Fruit fly (Drosophila melanogaster): ENCODE data around the gene Nhe3.

The Nhe3 gene

DNA sequence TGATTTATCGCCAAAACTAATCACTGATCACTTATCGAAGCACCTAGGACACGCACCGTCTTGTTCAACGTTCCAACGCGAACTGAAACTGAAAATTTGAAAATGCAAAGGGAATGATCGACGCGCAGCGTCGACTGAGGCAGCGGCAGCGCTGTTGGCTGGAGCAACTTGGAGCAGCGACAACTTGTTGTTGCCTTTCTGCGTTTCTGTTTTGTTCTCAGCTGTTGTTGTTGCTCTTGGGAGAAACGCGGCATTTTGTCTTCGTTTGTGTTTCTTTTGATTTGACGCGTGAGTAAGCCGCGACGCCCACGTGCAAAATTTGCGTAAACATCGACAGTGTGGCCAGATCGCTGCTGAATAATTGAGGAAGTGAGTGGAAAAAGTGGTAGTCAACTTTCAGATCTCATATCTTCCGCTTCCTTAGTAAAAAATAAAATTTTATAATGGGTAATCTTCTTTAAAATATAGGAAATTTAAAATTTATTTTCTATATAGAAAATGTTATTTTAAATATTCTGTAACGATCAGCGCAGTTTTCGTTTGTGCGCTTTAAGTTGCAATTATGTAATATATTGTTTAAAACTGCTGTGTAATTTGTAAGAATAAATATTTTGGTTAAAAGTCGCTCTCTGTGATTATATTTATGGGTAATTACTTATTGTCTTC, 25.0 kb upstream of the Nhe3 start, which contains the start of gene Tsp (continued):
- TF ChIP-seq CG9437 (GFP tag; optimal IDR thresholded peaks at IDR 0.05) (no peak), CG12942 (GFP tag; optimal IDR thresholded peaks at IDR 0.05) (no peak), Blimp-1 (GFP tag; optimal IDR thresholded peaks at IDR 0.05) (no peak), MESR4 (GFP tag; optimal IDR thresholded peaks at IDR 0.05) (no peak), zfh1 (GFP tag; IDR thresholded peaks at IDR 0.05) (no peak), ham (GFP tag; IDR thresholded peaks at IDR 0.05) (no peak), hbn (GFP tag; IDR thresholded peaks at IDR 0.05; ENCODE audit: partially characterized antibody) (0 out of 2 replicates have a peak, but pooled peaks have one; percentile 35), onecut (GFP tag; IDR thresholded peaks at IDR 0.05) (no peak), Ets65A (GFP tag) (peak; percentile 30), org-1 (GFP tag; optimal IDR thresholded peaks at IDR 0.05) (no peak), ssp (GFP tag; IDR thresholded peaks at IDR 0.05) (no peak), Spps (tag; optimal IDR thresholded peaks at IDR 0.05) (no peak), Antp (GFP tag; optimal IDR thresholded peaks at IDR 0.05) (no peak), CG7271 (tag; optimal IDR thresholded peaks at IDR 0.05) (peak; percentile 25), bab2 (GFP tag; optimal IDR thresholded peaks at IDR 0.05) (no peak), br (optimal IDR thresholded peaks at IDR 0.05) (no peak), Sry-β (GFP tag; optimal IDR thresholded peaks at IDR 0.05) (no peak), Deaf1 (tag; optimal IDR thresholded peaks at IDR 0.05) (peak; percentile 4), phol (tag; optimal IDR thresholded peaks at IDR 0.05) (no peak), Myb (GFP tag; optimal IDR thresholded peaks at IDR 0.05) (no peak), trem (tag; optimal IDR thresholded peaks at IDR 0.05) (no peak), sug (tag; optimal IDR thresholded peaks at IDR 0.05) (peak; percentile 9), BtbVII (GFP tag; optimal IDR thresholded peaks at IDR 0.05) (no peak), jing (GFP tag; optimal IDR thresholded peaks at IDR 0.05) (no peak), CG17568 (GFP tag; optimal IDR thresholded peaks at IDR 0.05) (no peak), CG9797 (GFP tag; optimal IDR thresholded peaks at IDR 0.05) (no peak), NC2α (GFP tag; optimal IDR thresholded peaks at IDR 0.05) (no peak), Rx (GFP tag; IDR thresholded peaks at IDR 0.05) (no peak), ase (GFP tag; IDR thresholded peaks at IDR 0.05) (no peak), ap (GFP tag; IDR thresholded peaks at IDR 0.05) (no peak), CG13287 (GFP tag; IDR thresholded peaks at IDR 0.05; ENCODE audit: partially characterized antibody) (peak; percentile 62; the same call in 1 of the 2 replicates), nom (GFP tag; optimal IDR thresholded peaks at IDR 0.05) (peak; percentile 46), CG15073 (GFP tag; optimal IDR thresholded peaks at IDR 0.05) (no peak), CG1603 (tag; optimal IDR thresholded peaks at IDR 0.05) (no peak), grn (GFP tag; optimal IDR thresholded peaks at IDR 0.05) (peak; percentile 55), CG30020 (tag; optimal IDR thresholded peaks at IDR 0.05) (no peak), HLH4C (GFP tag; IDR thresholded peaks at IDR 0.05; ENCODE audit: partially characterized antibody) (no peak), lmd (GFP tag; IDR thresholded peaks at IDR 0.05) (no peak), gem (tag; optimal IDR thresholded peaks at IDR 0.05) (peak; percentile 26), ATbp (GFP tag; optimal IDR thresholded peaks at IDR 0.05) (no peak), CG13296 (GFP tag; optimal IDR thresholded peaks at IDR 0.05) (no peak), CG12236 (GFP tag; optimal IDR thresholded peaks at IDR 0.05) (no peak), CG18011 (GFP tag; optimal IDR thresholded peaks at IDR 0.05) (no peak), Sox100B (GFP tag; optimal IDR thresholded peaks at IDR 0.05) (peak; percentile 5), CG16813 (GFP tag; IDR thresholded peaks at IDR 0.05; ENCODE audit: partially characterized antibody) (no peak), CG9609 (GFP tag; optimal IDR thresholded peaks at IDR 0.05) (no peak), CG2889 (GFP tag; IDR thresholded peaks at IDR 0.05) (no peak), Optix (GFP tag; IDR thresholded peaks at IDR 0.05) (no peak), CG9817 (tag; optimal IDR thresholded peaks at IDR 0.05) (no peak), Trl (optimal IDR thresholded peaks at IDR 0.05) (peak in 1 of 2 experiments; percentile 33), Trl (GFP tag; optimal IDR thresholded peaks at IDR 0.05) (no peak)
